Worm (Caenorhabditis elegans): Measurements from ENCODE around the gene msp-56.

DNA sequence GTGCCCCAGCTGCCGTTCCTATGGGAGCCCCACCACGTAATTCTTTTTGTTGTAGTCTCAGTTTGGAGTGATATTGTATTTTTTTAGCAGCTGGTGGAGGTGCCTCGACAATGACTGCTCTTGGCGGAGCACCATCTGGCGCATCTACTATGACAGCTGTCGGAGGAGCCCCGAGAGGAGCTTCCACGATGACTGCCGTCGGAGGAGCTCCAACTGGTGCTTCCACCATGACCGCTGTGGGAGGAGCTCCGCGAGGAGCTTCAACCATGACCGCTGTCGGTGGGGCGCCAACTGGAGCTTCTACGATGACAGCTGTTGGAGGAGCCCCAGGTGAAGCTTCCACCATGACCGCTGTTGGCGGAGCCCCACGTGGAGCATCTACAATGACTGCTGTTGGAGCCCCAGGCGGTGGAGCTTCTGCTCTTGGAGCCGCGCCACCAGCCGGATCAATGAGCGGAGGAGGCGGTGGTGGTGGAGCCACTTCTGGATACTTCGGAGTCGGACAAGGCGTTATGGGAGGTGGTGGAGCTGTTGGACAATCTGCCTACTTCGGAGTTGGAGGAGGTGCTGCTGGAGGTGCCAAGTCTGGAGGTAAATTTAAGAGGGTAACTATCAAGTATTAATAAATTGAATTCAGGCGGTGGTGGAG lies 11.6 kb downstream of the msp-56 start:
- no peak for TF ChIP-seq mep-1 (tag; optimal IDR thresholded peaks at IDR 0.05)
- no peak for TF ChIP-seq sup-37 (GFP tag; optimal IDR thresholded peaks at IDR 0.05)
- no peak for TF ChIP-seq ceh-63 (GFP tag; optimal IDR thresholded peaks at IDR 0.05)
- TF ChIP-seq blmp-1 (tag; optimal IDR thresholded peaks at IDR 0.05), result no peak
- TF ChIP-seq snpc-4 (tag; optimal IDR thresholded peaks at IDR 0.05), result no peak
- TF ChIP-seq ceh-82 (tag; optimal IDR thresholded peaks at IDR 0.05), result no peak
- TF ChIP-seq fkh-10 (GFP tag; optimal IDR thresholded peaks at IDR 0.05), result no peak
- TF ChIP-seq zag-1 (tag; optimal IDR thresholded peaks at IDR 0.05), result no peak
- no peak for TF ChIP-seq lin-39 (tag; optimal IDR thresholded peaks at IDR 0.05)
- no peak for TF ChIP-seq ama-1 (optimal IDR thresholded peaks at IDR 0.05)
- TF ChIP-seq mdl-1 (tag; optimal IDR thresholded peaks at IDR 0.05), result no peak
- TF ChIP-seq unc-130 (tag; optimal IDR thresholded peaks at IDR 0.05), result no peak
- no peak for TF ChIP-seq elt-3 (tag; optimal IDR thresholded peaks at IDR 0.05)

Data from whole organism, L1 larva.